Worm (Caenorhabditis elegans) whole organism, L1 larva: ENCODE results near the gene H27A22.1.

Experiments
- C04F5.9 ChIP-seq: sonication (generic microtip); optimal IDR thresholded peaks from 2 replicates; lab custom pipeline; 2016; ENCODE audit warnings: missing genetic modification characterization, missing compliant biosample characterization
- C16A3.4 ChIP-seq: fragments of 150-350 bp; optimal IDR thresholded peaks from 2 replicates; lab custom pipeline; 2014; ENCODE audit warnings: missing biosample characterization, missing genetic modification characterization
- C34B4.2 ChIP-seq: sonication (generic microtip); optimal IDR thresholded peaks from 2 replicates; lab custom pipeline; 2017; ENCODE audit warnings: mild to moderate bottlenecking, missing genetic modification characterization, missing compliant biosample characterization
- blmp-1 ChIP-seq: fragments of 150-350 bp; optimal IDR thresholded peaks from 2 replicates; lab custom pipeline; 2014; ENCODE audit warnings: missing biosample characterization, missing genetic modification characterization
- ceh-63 ChIP-seq: fragments of 200-800 bp; sonication (Bioruptor generic); optimal IDR thresholded peaks from 2 replicates; lab custom pipeline; 2018; ENCODE audit warnings: mild to moderate bottlenecking, missing genetic modification characterization, missing compliant biosample characterization
- dpl-1 ChIP-seq, 3 experiments: fragments of 150-350 bp in 2 of 3; sonication (generic microtip) in 1 of 3; optimal IDR thresholded peaks; 2 replicates each; lab custom pipeline; 2014 to 2017; ENCODE audit warnings: missing biosample characterization in 3 of 3, missing genetic modification characterization in 3 of 3, missing genetic modification reagents in 3 of 3
- dsc-1 ChIP-seq: sonication (generic microtip); optimal IDR thresholded peaks from 2 replicates; lab custom pipeline; 2016; ENCODE audit warnings: mild to moderate bottlenecking, missing genetic modification characterization, missing compliant biosample characterization
- efl-1 ChIP-seq, 4 experiments: fragments of 150-350 bp; optimal IDR thresholded peaks in 3 of 4; peaks in 1 of 4; 1 replicate in 1 of 4; 2 replicates in 3 of 4; lab custom pipeline; 2014; ENCODE audit warnings: missing biosample characterization in 2 of 4, missing genetic modification characterization in 2 of 4, missing genetic modification reagents in 2 of 4
- egl-27 ChIP-seq, 2 experiments: fragments of 150-350 bp in 1 of 2; sonication (generic microtip); optimal IDR thresholded peaks; 3 replicates each; lab custom pipeline; 2017 to 2018; ENCODE audit warnings: missing biosample characterization in 2 of 2, missing genetic modification characterization in 2 of 2, missing genetic modification reagents in 2 of 2
- elt-3 ChIP-seq, 6 experiments: fragments of 150-350 bp in 1 of 6; sonication (generic microtip); optimal IDR thresholded peaks; 2 replicates each; lab custom pipeline; 2017 to 2018; ENCODE audit warnings: missing biosample characterization in 6 of 6, missing genetic modification characterization in 6 of 6, inconsistent platforms in 1 of 6
- ets-5 ChIP-seq: fragments of 200-800 bp; sonication (Bioruptor generic); IDR thresholded peaks from 2 replicates; pipeline ENCODE4 v1.3.6; 2022; ENCODE audit warnings: missing genetic modification characterization, missing compliant biosample characterization
- fkh-10 ChIP-seq: sonication (generic microtip); optimal IDR thresholded peaks from 2 replicates; lab custom pipeline; 2017; ENCODE audit warnings: missing biosample characterization, missing genetic modification reagents, missing genetic modification characterization
- fkh-4 ChIP-seq: sonication (generic microtip); optimal IDR thresholded peaks from 2 replicates; lab custom pipeline; 2016; ENCODE audit warnings: missing compliant biosample characterization, missing genetic modification characterization, borderline replicate concordance
- fos-1 ChIP-seq: fragments of 150-350 bp; optimal IDR thresholded peaks from 2 replicates; lab custom pipeline; 2014; ENCODE audit warnings: missing biosample characterization, missing genetic modification characterization
- grh-1 ChIP-seq: fragments of 200-800 bp; sonication (Bioruptor generic); IDR thresholded peaks from 2 replicates; pipeline ENCODE4 v1.3.6; 2022; ENCODE audit warnings: missing genetic modification reagents, missing genetic modification characterization, missing compliant biosample characterization
- hlh-17 ChIP-seq: fragments of 200-800 bp; sonication (Bioruptor generic); optimal IDR thresholded peaks from 2 replicates; lab custom pipeline; 2018; ENCODE audit warnings: missing genetic modification characterization, mild to moderate bottlenecking, missing compliant biosample characterization, moderate library complexity, borderline replicate concordance
- mep-1 ChIP-seq: fragments of 150-350 bp; optimal IDR thresholded peaks from 2 replicates; lab custom pipeline; 2014; ENCODE audit warnings: missing biosample characterization, missing genetic modification characterization
- nhr-11 ChIP-seq: fragments of 150-350 bp; optimal IDR thresholded peaks from 2 replicates; lab custom pipeline; 2014; ENCODE audit warnings: missing biosample characterization, missing genetic modification characterization
- nhr-19 ChIP-seq: fragments of 200-800 bp; sonication (Bioruptor generic); conservative IDR thresholded peaks from 2 replicates; pipeline ENCODE4 v1.3.6; 2022; ENCODE audit warnings: missing genetic modification characterization, missing compliant biosample characterization
- nhr-20 ChIP-seq: sonication (generic microtip); optimal IDR thresholded peaks from 2 replicates; lab custom pipeline; 2016; ENCODE audit warnings: mild to moderate bottlenecking, missing genetic modification characterization, missing compliant biosample characterization
- nhr-28 ChIP-seq: fragments of 150-350 bp; optimal IDR thresholded peaks from 2 replicates; lab custom pipeline; 2014; ENCODE audit warnings: missing biosample characterization, missing genetic modification characterization
- nhr-47 ChIP-seq: sonication (generic microtip); optimal IDR thresholded peaks from 2 replicates; lab custom pipeline; 2016; ENCODE audit warnings: mild to moderate bottlenecking, missing genetic modification characterization, moderate library complexity, missing compliant biosample characterization
- nhr-71 ChIP-seq: sonication (generic microtip); optimal IDR thresholded peaks from 2 replicates; lab custom pipeline; 2016; ENCODE audit warnings: mild to moderate bottlenecking, missing genetic modification characterization, moderate library complexity, missing compliant biosample characterization
- nhr-85 ChIP-seq: sonication (generic microtip); peaks from one replicate; lab custom pipeline; 2016; ENCODE audit warnings: missing genetic modification characterization, inconsistent platforms, missing compliant biosample characterization
- nhr-90 ChIP-seq: sonication (generic microtip); optimal IDR thresholded peaks from 2 replicates; lab custom pipeline; 2016; ENCODE audit warnings: mild to moderate bottlenecking, missing genetic modification characterization, missing compliant biosample characterization; ENCODE audit not compliant: poor library complexity
- snu-23 ChIP-seq: sonication (generic microtip); optimal IDR thresholded peaks from 2 replicates; lab custom pipeline; 2016; ENCODE audit warnings: missing genetic modification characterization, missing compliant biosample characterization
- sptf-1 ChIP-seq: fragments of 150-350 bp; optimal IDR thresholded peaks from 2 replicates; lab custom pipeline; 2014; ENCODE audit warnings: missing biosample characterization, missing genetic modification characterization
- swsn-7 ChIP-seq: sonication (generic microtip); optimal IDR thresholded peaks from 2 replicates; lab custom pipeline; 2016; ENCODE audit warnings: missing genetic modification characterization, missing compliant biosample characterization
- unc-130 ChIP-seq: fragments of 150-350 bp; optimal IDR thresholded peaks from 2 replicates; lab custom pipeline; 2017; ENCODE audit warnings: missing biosample characterization, missing genetic modification characterization, inconsistent platforms
- vab-15 ChIP-seq: sonication (generic microtip); optimal IDR thresholded peaks from 2 replicates; lab custom pipeline; 2017; ENCODE audit warnings: missing genotype, mild to moderate bottlenecking, missing genetic modification characterization, missing compliant biosample characterization
- zip-4 ChIP-seq: fragments of 200-800 bp; sonication (Bioruptor generic); optimal IDR thresholded peaks from 2 replicates; lab custom pipeline; 2018; ENCODE audit warnings: mild to moderate bottlenecking, missing genetic modification characterization, moderate library complexity, missing compliant biosample characterization
- ztf-11 ChIP-seq, 2 experiments: sonication (generic microtip); optimal IDR thresholded peaks; 2 replicates each; lab custom pipeline; 2016 to 2017; ENCODE audit warnings: missing genetic modification characterization in 2 of 2, missing biosample characterization in 1 of 2, missing compliant biosample characterization in 1 of 2

The H27A22.1 gene

DNA sequence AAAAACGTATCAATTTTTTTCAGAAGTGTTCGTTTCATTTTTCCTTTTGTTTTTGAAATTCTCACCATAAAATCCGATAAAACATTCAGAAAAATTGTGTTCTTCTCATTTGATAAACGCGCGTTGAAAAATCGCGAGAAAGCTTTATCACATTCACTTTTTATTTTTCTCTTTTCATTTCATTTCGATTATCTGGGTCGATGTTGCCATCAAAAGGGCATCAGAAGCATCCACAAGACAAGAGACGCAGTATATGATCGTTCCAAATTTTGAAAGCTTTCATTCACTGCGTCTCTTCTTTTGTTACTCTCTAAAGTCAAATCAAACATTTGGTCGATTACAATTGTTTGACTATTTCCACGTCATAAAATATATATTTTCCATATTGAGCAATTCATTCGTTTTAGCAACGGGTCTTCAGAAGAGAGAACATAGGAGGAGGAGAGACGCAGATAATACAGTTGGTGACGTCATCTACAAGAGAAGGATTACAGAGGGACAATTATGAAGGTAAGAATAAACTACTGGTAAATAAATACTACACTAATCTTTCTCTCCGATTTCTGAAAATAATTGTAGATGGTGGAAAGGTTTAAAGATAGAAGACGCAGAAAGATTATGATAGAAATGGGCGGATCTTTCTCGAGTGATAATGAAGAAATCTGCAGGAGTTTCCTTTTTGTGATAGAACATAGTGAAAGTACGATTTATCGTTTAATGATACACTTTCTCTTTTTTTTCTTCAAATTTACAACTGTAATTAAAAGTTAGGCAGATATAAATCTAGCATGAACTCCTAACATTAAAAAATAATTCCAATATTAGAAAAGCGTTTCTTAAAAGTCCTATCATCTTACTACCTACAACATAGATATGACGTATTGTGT is at the start of gene H27A22.1:
Gene H27A22.1 (plus strand): TSS at position 505 of the 887 bp plus-strand sequence.
- TF ChIP-seq nhr-47 (tag; lab: Kevin White, UChicago) (no peak), dpl-1 (GFP tag; optimal IDR thresholded peaks at IDR 0.05; lab: Kevin White, UChicago) (no peak), blmp-1 (tag; lab: Kevin White, UChicago) (peak; percentile 98), swsn-7 (tag; lab: Kevin White, UChicago) (no peak), nhr-85 (tag; lab: Kevin White, UChicago) (peak; percentile 62), egl-27 (tag; optimal IDR thresholded peaks at IDR 0.05; lab: Kevin White, UChicago) (no peak)

DNA sequence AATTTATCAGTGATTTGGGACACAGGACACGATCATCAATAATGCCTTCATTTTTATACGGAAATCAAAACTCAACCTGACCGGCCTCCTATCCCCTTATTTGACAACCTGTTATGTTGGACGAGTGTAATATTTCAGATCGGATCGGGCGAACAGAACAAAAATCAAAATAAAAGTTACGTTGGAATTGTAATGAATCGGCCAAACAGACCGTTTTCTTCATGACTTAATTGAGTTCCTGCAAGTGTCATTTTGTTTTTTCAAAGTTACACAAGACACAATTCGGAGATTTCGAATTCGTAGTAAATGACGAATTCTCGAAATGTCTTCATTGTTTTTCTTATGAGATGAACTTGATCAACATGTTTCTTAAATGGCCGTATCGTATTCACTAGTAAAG is 47.1 kb upstream of the H27A22.1 start, which contains the start of gene F32G8.3:
Gene F32G8.3 (minus strand): TSS at position 101 of the 400 bp plus-strand sequence.
- TF ChIP-seq nhr-90 (no peak), dsc-1 (tag; lab: Kevin White, UChicago) (no peak), fkh-10 (GFP tag; lab: Kevin White, UChicago) (no peak), egl-27 (tag; optimal IDR thresholded peaks at IDR 0.05; lab: Kevin White, UChicago) (no peak), vab-15 (tag; lab: Kevin White, UChicago) (no peak), C16A3.4 (no peak), mep-1 (tag; lab: Kevin White, UChicago) (no peak), nhr-11 (tag; lab: Kevin White, UChicago) (no peak), nhr-28 (no peak), sptf-1 (tag; lab: Kevin White, UChicago) (no peak), C34B4.2 (tag; lab: Kevin White, UChicago) (no peak), C04F5.9 (tag; lab: Kevin White, UChicago) (no peak), zip-4 (GFP tag; lab: Kevin White, UChicago) (no peak), elt-3 (tag; optimal IDR thresholded peaks at IDR 0.05; lab: Kevin White, UChicago) (no peak), ceh-63 (GFP tag; lab: Kevin White, UChicago) (no peak), ztf-11 (tag; optimal IDR thresholded peaks at IDR 0.05; lab: Kevin White, UChicago) (no peak), fkh-4 (tag; lab: Kevin White, UChicago) (no peak), unc-130 (tag; lab: Kevin White, UChicago) (no peak), nhr-71 (tag; lab: Kevin White, UChicago) (no peak)
- TF ChIP-seq, all 84 proteins: peak for 0

DNA sequence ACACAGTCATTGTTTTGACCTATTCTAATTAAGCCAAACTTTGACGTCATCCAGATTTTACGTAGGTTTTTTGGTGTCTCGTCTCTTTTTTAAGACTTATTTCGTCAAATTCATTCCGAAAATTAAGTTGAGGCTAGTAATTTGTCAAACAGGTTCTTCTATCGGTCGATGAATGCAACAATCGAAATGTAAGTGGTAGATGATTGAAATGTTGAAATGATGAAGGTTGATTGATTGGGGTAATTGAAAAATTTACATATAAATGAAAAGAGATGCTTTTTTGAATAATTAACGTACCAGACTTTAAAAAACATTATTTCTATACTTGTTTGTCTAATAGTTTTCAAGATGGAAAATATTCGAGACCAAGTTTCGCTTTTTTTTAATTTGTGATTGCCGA is 46.0 kb upstream of the H27A22.1 start:
- TF ChIP-seq nhr-85 (tag; lab: Kevin White, UChicago): peak; percentile 72
- TF ChIP-seq mep-1 (tag; lab: Kevin White, UChicago): no peak
- peak; percentile 42; the same call in 1 of the 2 replicates for TF ChIP-seq grh-1 (GFP tag; lab: Robert Waterston, UW)
- no peak for TF ChIP-seq fos-1
- no peak for TF ChIP-seq ets-5 (GFP tag; lab: Robert Waterston, UW)
- TF ChIP-seq nhr-71 (tag; lab: Kevin White, UChicago): no peak
- no peak for TF ChIP-seq C16A3.4
- TF ChIP-seq, all 84 proteins: peak for 2

DNA sequence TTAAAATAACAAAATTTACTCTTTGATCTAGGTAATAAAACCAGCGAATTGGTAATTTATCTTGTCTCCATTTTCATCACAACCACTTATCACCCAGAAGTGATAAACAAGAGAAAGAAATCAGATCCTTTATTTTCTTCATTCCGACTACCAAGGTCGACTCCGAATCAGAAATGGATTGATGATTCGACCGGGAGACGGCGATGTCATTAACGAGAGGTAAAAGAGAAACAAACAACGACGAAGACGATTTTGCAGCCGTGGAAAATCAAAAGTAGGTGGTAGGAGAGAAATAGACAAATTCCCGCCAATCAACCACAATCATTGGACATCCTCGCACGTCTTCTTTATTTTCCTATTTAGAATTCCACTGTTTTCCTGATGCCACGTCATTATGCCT is 45.3 kb upstream of the H27A22.1 start:
- TF ChIP-seq grh-1 (GFP tag; lab: Robert Waterston, UW): 0 out of 2 replicates have a peak, but pooled peaks have one; percentile 19
- peak; percentile 71 for TF ChIP-seq vab-15 (tag; lab: Kevin White, UChicago)
- no peak for TF ChIP-seq hlh-17 (GFP tag; lab: Kevin White, UChicago)
- TF ChIP-seq dpl-1 (GFP tag; optimal IDR thresholded peaks at IDR 0.05; lab: Kevin White, UChicago): peak in 1 of 3 experiments; percentile 14
- peak; percentile 7; the same call in 1 of the 2 replicates for TF ChIP-seq nhr-19 (GFP tag; lab: Robert Waterston, UW)
- TF ChIP-seq nhr-85 (tag; lab: Kevin White, UChicago): peak; percentile 87
- TF ChIP-seq efl-1 (optimal IDR thresholded peaks at IDR 0.05; lab: Kevin White, UChicago): no peak
- TF ChIP-seq efl-1 (GFP tag; optimal IDR thresholded peaks at IDR 0.05 in 1 of 2; lab: Kevin White, UChicago): peak in 1 of 2 experiments; percentile 67
- no peak for TF ChIP-seq fkh-10 (GFP tag; lab: Kevin White, UChicago)
- peak; percentile 57 for TF ChIP-seq unc-130 (tag; lab: Kevin White, UChicago)
- peak in 5 of 6 experiments; percentile 45 to 80 (median 69) for TF ChIP-seq elt-3 (tag; optimal IDR thresholded peaks at IDR 0.05; lab: Kevin White, UChicago)
- TF ChIP-seq nhr-20: peak; percentile 48
- TF ChIP-seq nhr-71 (tag; lab: Kevin White, UChicago): peak; percentile 41
- peak; percentile 90 for TF ChIP-seq blmp-1 (tag; lab: Kevin White, UChicago)
- TF ChIP-seq C16A3.4: peak; percentile 9
- TF ChIP-seq fkh-4 (tag; lab: Kevin White, UChicago): no peak
- TF ChIP-seq zip-4 (GFP tag; lab: Kevin White, UChicago): no peak
- TF ChIP-seq snu-23: no peak
